Worm (Caenorhabditis elegans): Measurements from ENCODE around the gene gsr-1.
A peak's percentile ranks its signal among the peaks of the same experiment; 100 is the strongest.
"Not testable (repeated sequence)": the region's sequence is repeated elsewhere in the genome, so short reads cannot be mapped to it uniquely, and the experiment has no call there.

gsr-1 gene

DNA sequence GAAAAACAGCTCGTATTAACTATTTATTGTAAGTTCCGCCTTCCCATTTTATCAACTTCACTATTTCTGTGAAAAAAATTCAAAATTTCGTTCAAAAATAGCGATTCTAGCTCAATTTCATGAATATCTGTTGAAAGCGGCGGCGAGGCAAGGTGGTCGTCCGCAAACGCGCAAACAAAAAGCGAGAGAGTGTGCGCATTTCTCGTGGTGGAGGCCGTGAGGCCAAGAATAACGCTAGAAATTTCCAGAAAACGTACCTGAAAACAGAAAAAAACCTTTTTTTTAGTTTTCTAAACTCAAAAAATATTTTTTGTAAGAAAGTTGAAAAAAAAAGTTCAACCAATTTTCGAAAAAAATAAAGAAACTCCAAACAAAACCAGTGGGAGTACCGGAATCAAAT is 46.5 kb downstream of the gsr-1 start:
- not testable (repeated sequence) for TF ChIP-seq efl-1 (optimal IDR thresholded peaks at IDR 0.05)
- TF ChIP-seq efl-1 (GFP tag; optimal IDR thresholded peaks at IDR 0.05 in 1 of 2), result peak in 1 of 2 experiments; percentile 57
- 0 out of 2 replicates have a peak, but pooled peaks have one; percentile 4 for TF ChIP-seq isw-1 (GFP tag; IDR thresholded peaks at IDR 0.05)
- peak; percentile 46 for TF ChIP-seq nhr-19 (GFP tag; conservative IDR thresholded peaks at IDR 0.05)

DNA sequence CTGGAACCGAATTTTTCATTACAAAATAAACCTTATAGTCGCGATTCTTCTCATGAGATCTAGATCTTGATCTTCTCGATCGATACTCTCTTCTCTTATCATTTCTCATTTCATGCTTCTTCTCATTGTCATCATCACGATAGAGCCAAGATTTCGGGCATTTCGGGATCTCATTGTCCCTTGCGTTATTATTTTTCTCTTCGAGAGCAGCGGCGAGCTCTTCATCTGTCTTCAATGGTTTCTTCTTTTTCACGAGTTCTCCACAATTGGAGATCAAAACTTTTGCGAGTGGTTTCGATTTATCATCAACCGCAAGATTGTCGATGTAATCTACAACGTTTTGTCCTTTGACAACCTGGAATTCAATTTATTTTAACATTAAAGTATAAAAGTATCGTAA is 47.7 kb downstream of the gsr-1 start:
- TF ChIP-seq fos-1 (tag; optimal IDR thresholded peaks at IDR 0.05), result no peak
- no peak for TF ChIP-seq dpl-1 (GFP tag; optimal IDR thresholded peaks at IDR 0.05)
- no peak for TF ChIP-seq elt-2 (tag; optimal IDR thresholded peaks at IDR 0.05)
- TF ChIP-seq lin-13 (GFP tag; optimal IDR thresholded peaks at IDR 0.05), result no peak
- TF ChIP-seq nhr-12 (tag; optimal IDR thresholded peaks at IDR 0.05), result no peak
- no peak for TF ChIP-seq lin-15B (tag; optimal IDR thresholded peaks at IDR 0.05)
- TF ChIP-seq nhr-19 (GFP tag; conservative IDR thresholded peaks at IDR 0.05), result no peak
- TF ChIP-seq unc-86 (tag; optimal IDR thresholded peaks at IDR 0.05), result no peak
- TF ChIP-seq pag-3 (tag; optimal IDR thresholded peaks at IDR 0.05; ENCODE audit: borderline replicate concordance, insufficient read depth), result no peak
- no peak for TF ChIP-seq C16A3.4 (tag; optimal IDR thresholded peaks at IDR 0.05)
- no peak for TF ChIP-seq alr-1 (tag; optimal IDR thresholded peaks at IDR 0.05; ENCODE audit: borderline replicate concordance)
- TF ChIP-seq lir-3 (tag; optimal IDR thresholded peaks at IDR 0.05; ENCODE audit: poor library complexity), result no peak
- no peak for TF ChIP-seq sox-4 (tag; optimal IDR thresholded peaks at IDR 0.05)
- no peak for TF ChIP-seq ceh-63 (GFP tag; optimal IDR thresholded peaks at IDR 0.05)

- TF ChIP-seq unc-86 (tag; optimal IDR thresholded peaks at IDR 0.05), result no peak
- no peak for TF ChIP-seq nhr-77 (tag; optimal IDR thresholded peaks at IDR 0.05)
- no peak for TF ChIP-seq swsn-7 (tag; optimal IDR thresholded peaks at IDR 0.05)
- no peak for TF ChIP-seq mdl-1 (tag; optimal IDR thresholded peaks at IDR 0.05)
- TF ChIP-seq hlh-17 (GFP tag; optimal IDR thresholded peaks at IDR 0.05; ENCODE audit: borderline replicate concordance), result no peak
- TF ChIP-seq ama-1 (optimal IDR thresholded peaks at IDR 0.05), result no peak
- no peak for TF ChIP-seq jun-1 (tag; optimal IDR thresholded peaks at IDR 0.05)
Measured at ce11 chrIII:3699275-3699674, 48.6 kb downstream of the gsr-1 start, which contains the start of gene cyn-9. Gene cyn-9, minus strand, starts transcription at chrIII:3699640.

DNA sequence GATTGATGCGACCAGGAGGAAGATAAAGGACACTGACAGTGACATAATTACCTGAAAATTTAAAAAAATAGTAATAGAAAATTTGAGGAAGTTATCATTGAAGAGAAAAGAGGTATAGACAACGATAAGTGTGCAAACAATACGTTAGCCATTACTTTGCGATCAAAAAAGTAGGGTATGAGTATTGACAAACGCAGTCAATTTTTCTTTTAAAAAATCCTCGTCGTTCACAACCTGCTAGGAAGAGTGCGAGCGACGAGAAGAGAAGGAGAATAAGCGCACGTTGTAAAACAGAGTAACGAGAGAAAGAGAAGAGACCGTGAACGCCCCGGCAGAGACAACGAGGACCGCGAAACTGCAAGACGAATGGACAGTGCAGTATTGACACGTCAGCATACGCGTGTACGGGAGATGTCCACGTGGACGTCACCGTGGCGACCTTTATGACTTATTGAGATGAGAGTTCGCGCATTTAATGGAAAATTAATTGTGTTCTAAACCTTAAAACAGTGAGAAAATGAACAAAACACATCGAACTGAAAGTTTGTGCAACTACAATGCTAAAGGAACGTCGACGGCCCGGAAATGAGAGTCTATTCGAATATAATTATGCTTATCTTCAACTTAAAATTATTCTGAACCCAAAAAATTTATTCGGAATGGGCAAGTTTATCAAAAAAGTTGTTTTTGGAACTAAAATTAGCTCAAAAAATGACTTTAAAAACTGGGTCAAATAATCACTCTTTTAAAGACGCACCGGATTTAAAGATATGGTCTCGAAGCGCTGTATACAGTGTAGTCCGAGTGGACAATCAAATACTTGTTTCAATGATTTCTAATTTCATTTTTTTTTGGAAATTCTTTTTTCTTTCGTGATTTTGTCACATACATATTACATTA is 51.0 kb downstream of the gsr-1 start, which contains the start of the genes pdi-1 and C14B1.2:
TSS of gene pdi-1 (minus strand) at position 51 of the 900 bp plus-strand sequence.
TSS of gene C14B1.2 (plus strand) at position 850 of the 900 bp plus-strand sequence.
- no peak for TF ChIP-seq nhr-47 (tag; optimal IDR thresholded peaks at IDR 0.05)
- TF ChIP-seq irx-1 (tag; optimal IDR thresholded peaks at IDR 0.05), result no peak
- TF ChIP-seq rnt-1 (tag; optimal IDR thresholded peaks at IDR 0.05), result peak; percentile 9
- no peak for TF ChIP-seq aha-1 (tag; optimal IDR thresholded peaks at IDR 0.05)
- TF ChIP-seq efl-1 (optimal IDR thresholded peaks at IDR 0.05), result peak; percentile 2 to 31
- peak in 1 of 2 experiments; percentile 33 for TF ChIP-seq efl-1 (GFP tag; optimal IDR thresholded peaks at IDR 0.05 in 1 of 2)
- peak in 1 of 2 experiments; percentile 25 for TF ChIP-seq lsy-2 (tag; optimal IDR thresholded peaks at IDR 0.05)
- TF ChIP-seq tlp-1 (tag; optimal IDR thresholded peaks at IDR 0.05), result no peak
- TF ChIP-seq blmp-1 (tag; optimal IDR thresholded peaks at IDR 0.05), result peak; percentile 20
- TF ChIP-seq C16A3.4 (tag; optimal IDR thresholded peaks at IDR 0.05), result no peak
- peak; percentile 15 for TF ChIP-seq nhr-77 (tag; optimal IDR thresholded peaks at IDR 0.05)
- no peak for TF ChIP-seq hlh-4 (tag; optimal IDR thresholded peaks at IDR 0.05)
- TF ChIP-seq mdl-1 (tag; optimal IDR thresholded peaks at IDR 0.05), result peak in 1 of 2 experiments; percentile 70
- TF ChIP-seq lin-15B (tag; optimal IDR thresholded peaks at IDR 0.05), result no peak
- peak in 2 of 3 experiments; percentile 3 to 10 for TF ChIP-seq dpl-1 (GFP tag; optimal IDR thresholded peaks at IDR 0.05)
- no peak for TF ChIP-seq egl-27 (tag; optimal IDR thresholded peaks at IDR 0.05)
- peak; percentile 55 for TF ChIP-seq nhr-71 (tag; optimal IDR thresholded peaks at IDR 0.05)
- TF ChIP-seq elt-3 (tag; optimal IDR thresholded peaks at IDR 0.05), result peak in 1 of 6 experiments; percentile 22
- TF ChIP-seq mep-1 (tag; optimal IDR thresholded peaks at IDR 0.05), result peak; percentile 47
- TF ChIP-seq lin-13 (GFP tag; optimal IDR thresholded peaks at IDR 0.05), result no peak
- peak; percentile 98 for TF ChIP-seq xbp-1 (tag; optimal IDR thresholded peaks at IDR 0.05)
- no peak for TF ChIP-seq elt-2 (tag; optimal IDR thresholded peaks at IDR 0.05)
- no peak for TF ChIP-seq egl-13 (tag; optimal IDR thresholded peaks at IDR 0.05)
- peak; percentile 14 for TF ChIP-seq swsn-7 (tag; optimal IDR thresholded peaks at IDR 0.05)
- no peak for TF ChIP-seq sup-37 (GFP tag; optimal IDR thresholded peaks at IDR 0.05)
- no peak for TF ChIP-seq ztf-4 (tag; optimal IDR thresholded peaks at IDR 0.05)
- no peak for TF ChIP-seq lir-3 (tag; optimal IDR thresholded peaks at IDR 0.05; ENCODE audit: poor library complexity)
- no peak for TF ChIP-seq nhr-28 (tag; optimal IDR thresholded peaks at IDR 0.05)
- TF ChIP-seq nhr-19 (GFP tag; conservative IDR thresholded peaks at IDR 0.05), result 0 out of 2 replicates have a peak, but pooled peaks have one; percentile 10
- no peak for TF ChIP-seq ceh-82 (tag; optimal IDR thresholded peaks at IDR 0.05)
- no peak for TF ChIP-seq nhr-84 (tag; optimal IDR thresholded peaks at IDR 0.05)
- no peak for TF ChIP-seq ceh-63 (GFP tag; optimal IDR thresholded peaks at IDR 0.05)
